Fruit fly (Drosophila melanogaster) whole organism, embryonic: Measurements from ENCODE around the gene PolA1.

ENCODE experiments used
- Antp ChIP-seq: fragments of 200-800 bp; sonication (Bioruptor generic); optimal IDR thresholded peaks from 3 replicates; lab custom pipeline; 2016; ENCODE audit warnings: missing biosample characterization, missing genetic modification characterization
- C15 ChIP-seq: fragments of 200-800 bp; sonication (Bioruptor generic); IDR thresholded peaks from 3 replicates; pipeline ENCODE4 v1.3.6; 2022; ENCODE audit warnings: missing biosample characterization, missing genetic modification characterization
- CG10321 ChIP-seq: fragments of 200-800 bp; sonication (Bioruptor generic); IDR thresholded peaks from 2 replicates; pipeline ENCODE4 v1.3.6; 2022; ENCODE audit warnings: missing biosample characterization, missing genetic modification characterization
- CG10565 ChIP-seq: fragments of 200-800 bp; sonication (Bioruptor generic); optimal IDR thresholded peaks from 3 replicates; lab custom pipeline; 2016; ENCODE audit warnings: missing biosample characterization, mild to moderate bottlenecking, missing genetic modification characterization
- CG11456 ChIP-seq: fragments of 200-800 bp; sonication (Bioruptor generic); IDR thresholded peaks from 3 replicates; pipeline ENCODE4 v1.3.6; 2022; ENCODE audit warnings: missing biosample characterization, missing genetic modification characterization
- CG12236 ChIP-seq: fragments of 200-800 bp; sonication (Bioruptor generic); optimal IDR thresholded peaks from 2 replicates; lab custom pipeline; 2016; ENCODE audit warnings: missing biosample characterization, missing genetic modification characterization
- CG12391 ChIP-seq: fragments of 200-800 bp; sonication (Bioruptor generic); optimal IDR thresholded peaks from 3 replicates; lab custom pipeline; 2018; ENCODE audit warnings: missing biosample characterization, mild to moderate bottlenecking, missing genetic modification characterization, moderate library complexity
- CG13894 ChIP-seq: fragments of 200-800 bp; sonication (Bioruptor generic); optimal IDR thresholded peaks from 3 replicates; lab custom pipeline; 2018; ENCODE audit warnings: missing biosample characterization, mild to moderate bottlenecking, missing genetic modification characterization, moderate library complexity
- CG1602 ChIP-seq: fragments of 200-800 bp; sonication (Bioruptor generic); optimal IDR thresholded peaks from 3 replicates; lab custom pipeline; 2016; ENCODE audit warnings: missing biosample characterization, missing genetic modification characterization
- CG1647 ChIP-seq: fragments of 200-800 bp; sonication (Bioruptor generic); optimal IDR thresholded peaks from 3 replicates; lab custom pipeline; 2016; ENCODE audit warnings: missing biosample characterization, missing genetic modification characterization
- CG18262 ChIP-seq: fragments of 200-800 bp; optimal IDR thresholded peaks from 3 replicates; lab custom pipeline; 2019; ENCODE audit warnings: missing biosample characterization, mild to moderate bottlenecking, missing genetic modification characterization, moderate library complexity
- CG2116 ChIP-seq: fragments of 200-800 bp; sonication (Bioruptor generic); optimal IDR thresholded peaks from 3 replicates; lab custom pipeline; 2018; ENCODE audit warnings: missing biosample characterization, mild to moderate bottlenecking, missing genetic modification characterization
- CG3065 ChIP-seq: fragments of 200-800 bp; sonication (Bioruptor generic); optimal IDR thresholded peaks from 2 replicates; lab custom pipeline; 2016; ENCODE audit warnings: missing biosample characterization, missing genetic modification characterization
- CG32767 ChIP-seq: fragments of 200-800 bp; sonication (Bioruptor generic); IDR thresholded peaks from 2 replicates; pipeline ENCODE4 v1.3.6; 2022; ENCODE audit warnings: missing biosample characterization, missing genetic modification characterization
- CG34224 ChIP-seq: fragments of 200-800 bp; sonication (Bioruptor generic); IDR thresholded peaks from 3 replicates; pipeline ENCODE4 v1.3.6; 2022; ENCODE audit warnings: missing biosample characterization, missing genetic modification characterization; ENCODE audit not compliant: partially characterized antibody
- CG3847 ChIP-seq: fragments of 200-800 bp; sonication (Bioruptor generic); IDR thresholded peaks from 2 replicates; pipeline ENCODE4 v1.3.6; 2022; ENCODE audit warnings: missing biosample characterization, missing genetic modification characterization
- CG6854 ChIP-seq: fragments of 200-800 bp; sonication (Bioruptor generic); optimal IDR thresholded peaks from 3 replicates; lab custom pipeline; 2017; ENCODE audit warnings: missing biosample characterization, mild to moderate bottlenecking, missing genetic modification characterization
- CG9817 ChIP-seq: fragments of 200-800 bp; sonication (Bioruptor generic); optimal IDR thresholded peaks from 2 replicates; lab custom pipeline; 2018; ENCODE audit warnings: missing biosample characterization, mild to moderate bottlenecking, missing genetic modification characterization, moderate library complexity
- CG9876 ChIP-seq: fragments of 200-800 bp; sonication (Bioruptor generic); optimal IDR thresholded peaks from 2 replicates; lab custom pipeline; 2016; ENCODE audit warnings: missing biosample characterization, missing genetic modification characterization
- CG9932 ChIP-seq: fragments of 200-800 bp; sonication (Bioruptor generic); IDR thresholded peaks from 2 replicates; pipeline ENCODE4 v1.3.6; 2022; ENCODE audit warnings: missing biosample characterization, missing genetic modification characterization
- CTCF ChIP-seq: fragments of 200-800 bp; sonication (Bioruptor generic); optimal IDR thresholded peaks from 2 replicates; lab custom pipeline; 2017; ENCODE audit warnings: missing biosample characterization, mild to moderate bottlenecking, missing genetic modification characterization, moderate library complexity
- ERR ChIP-seq: fragments of 200-800 bp; sonication (Bioruptor generic); optimal IDR thresholded peaks from 2 replicates; lab custom pipeline; 2016; ENCODE audit warnings: missing biosample characterization, missing genetic modification characterization
- GATAe ChIP-seq: fragments of 200-800 bp; sonication (Bioruptor generic); conservative IDR thresholded peaks from 2 replicates; pipeline ENCODE4 v1.3.6; 2022; ENCODE audit warnings: missing biosample characterization, missing genetic modification characterization
- Hr78 ChIP-seq, 2 experiments: fragments of 200-800 bp in 1 of 2; fragments of >200 bp in 1 of 2; sonication (Bioruptor generic) in 1 of 2; optimal IDR thresholded peaks; 2 replicates each; lab custom pipeline; 2017 to 2019; ENCODE audit warnings: missing biosample characterization in 2 of 2, missing genetic modification characterization in 2 of 2, mild to moderate bottlenecking in 1 of 2, moderate library complexity in 1 of 2
- Lpt ChIP-seq: fragments of >200 bp; optimal IDR thresholded peaks from 2 replicates; lab custom pipeline; 2018; ENCODE audit warnings: missing biosample characterization, missing genetic modification characterization
- Six4 ChIP-seq: fragments of 200-800 bp; sonication (Bioruptor generic); optimal IDR thresholded peaks from 2 replicates; lab custom pipeline; 2016; ENCODE audit warnings: missing biosample characterization, missing genetic modification characterization
- Spps ChIP-seq: fragments of 200-800 bp; sonication (Bioruptor generic); optimal IDR thresholded peaks from 2 replicates; lab custom pipeline; 2018; ENCODE audit warnings: missing biosample characterization, mild to moderate bottlenecking, missing genetic modification characterization
- Usf ChIP-seq: fragments of 200-800 bp; sonication (Bioruptor generic); optimal IDR thresholded peaks from 2 replicates; lab custom pipeline; 2017; ENCODE audit warnings: missing genotype, missing biosample characterization, missing genetic modification characterization
- Xrp1 ChIP-seq: fragments of 200-800 bp; sonication (Bioruptor generic); IDR thresholded peaks from 2 replicates; pipeline ENCODE4 v1.3.6; 2022; ENCODE audit warnings: missing biosample characterization, missing genetic modification characterization
- al ChIP-seq: fragments of 200-800 bp; sonication (Bioruptor generic); IDR thresholded peaks from 2 replicates; pipeline ENCODE4 v1.3.6; 2022; ENCODE audit warnings: missing biosample characterization, missing genetic modification characterization
- aop ChIP-seq: fragments of 200-800 bp; sonication (Bioruptor generic); IDR thresholded peaks from 2 replicates; pipeline ENCODE4 v1.3.6; 2022; ENCODE audit warnings: missing biosample characterization, missing genetic modification characterization
- ase ChIP-seq: fragments of 200-800 bp; sonication (Bioruptor generic); IDR thresholded peaks from 3 replicates; pipeline ENCODE4 v1.3.6; 2022; ENCODE audit warnings: missing biosample characterization, missing genetic modification characterization
- cg ChIP-seq: fragments of 200-800 bp; sonication (Bioruptor generic); optimal IDR thresholded peaks from 3 replicates; lab custom pipeline; 2019; ENCODE audit warnings: missing biosample characterization, mild to moderate bottlenecking, missing genetic modification characterization, moderate library complexity
- da ChIP-seq: fragments of 200-800 bp; sonication (Bioruptor generic); optimal IDR thresholded peaks from 2 replicates; lab custom pipeline; 2016; ENCODE audit warnings: missing biosample characterization, missing genetic modification characterization
- dimm ChIP-seq: fragments of 200-800 bp; sonication (Bioruptor generic); IDR thresholded peaks from 2 replicates; pipeline ENCODE4 v1.3.6; 2022; ENCODE audit warnings: missing biosample characterization, missing genetic modification characterization
- grn ChIP-seq: fragments of 200-800 bp; sonication (Bioruptor generic); optimal IDR thresholded peaks from 3 replicates; lab custom pipeline; 2017; ENCODE audit warnings: missing biosample characterization, missing genetic modification characterization
- gsb ChIP-seq: fragments of 200-800 bp; sonication (Bioruptor generic); IDR thresholded peaks from 2 replicates; pipeline ENCODE4 v1.3.6; 2022; ENCODE audit warnings: missing biosample characterization, missing genetic modification characterization
- hkb ChIP-seq, 2 experiments: fragments of 200-800 bp in 1 of 2; fragments of >200 bp in 1 of 2; sonication (Bioruptor generic) in 1 of 2; IDR thresholded peaks in 1 of 2; optimal IDR thresholded peaks in 1 of 2; 2 replicates each; pipeline versions ENCODE4 v1.3.6 to Lab custom; 2017 to 2022; ENCODE audit warnings: missing biosample characterization in 1 of 2, missing genetic modification characterization in 1 of 2
- hth ChIP-seq: fragments of >200 bp; optimal IDR thresholded peaks from 2 replicates; lab custom pipeline; 2017; ENCODE audit warnings: inconsistent platforms
- mam ChIP-seq: fragments of 200-800 bp; sonication (Bioruptor generic); optimal IDR thresholded peaks from 3 replicates; lab custom pipeline; 2016; ENCODE audit warnings: missing biosample characterization, missing genetic modification characterization
- nerfin-1 ChIP-seq: fragments of 200-800 bp; sonication (Bioruptor generic); optimal IDR thresholded peaks from 3 replicates; lab custom pipeline; 2019; ENCODE audit warnings: missing biosample characterization, mild to moderate bottlenecking, missing genetic modification characterization, moderate library complexity
- psq ChIP-seq: fragments of 200-800 bp; sonication (Bioruptor generic); optimal IDR thresholded peaks from 2 replicates; lab custom pipeline; 2017; ENCODE audit warnings: missing biosample characterization, missing genetic modification characterization
- ro ChIP-seq: fragments of 200-800 bp; sonication (Bioruptor generic); IDR thresholded peaks from 2 replicates; pipeline ENCODE4 v1.3.6; 2022; ENCODE audit warnings: missing biosample characterization, missing genetic modification characterization
- run ChIP-seq: fragments of 200-800 bp; sonication (Bioruptor generic); optimal IDR thresholded peaks from 3 replicates; lab custom pipeline; 2018; ENCODE audit warnings: missing biosample characterization, mild to moderate bottlenecking, missing genetic modification characterization
- schlank ChIP-seq: fragments of 200-800 bp; sonication (Bioruptor generic); optimal IDR thresholded peaks from 2 replicates; lab custom pipeline; 2018; ENCODE audit warnings: missing biosample characterization, mild to moderate bottlenecking, missing genetic modification characterization
- sd ChIP-seq: fragments of 200-800 bp; sonication (Bioruptor generic); optimal IDR thresholded peaks from 3 replicates; lab custom pipeline; 2018; ENCODE audit warnings: missing biosample characterization, mild to moderate bottlenecking, missing genetic modification characterization, moderate library complexity
- slou ChIP-seq: fragments of 200-800 bp; sonication (Bioruptor generic); optimal IDR thresholded peaks from 3 replicates; lab custom pipeline; 2016; ENCODE audit warnings: missing biosample characterization, missing genetic modification characterization
- ssp ChIP-seq: fragments of 200-800 bp; sonication (Bioruptor generic); IDR thresholded peaks from 2 replicates; pipeline ENCODE4 v1.3.6; 2022; ENCODE audit warnings: missing biosample characterization, missing genetic modification characterization
- stc ChIP-seq: fragments of 200-800 bp; sonication (Bioruptor generic); IDR thresholded peaks from 2 replicates; pipeline ENCODE4 v1.3.6; 2022; ENCODE audit warnings: missing biosample characterization, missing genetic modification characterization
- toy ChIP-seq: fragments of 200-800 bp; sonication (Bioruptor generic); IDR thresholded peaks from 2 replicates; pipeline ENCODE4 v1.3.6; 2022; ENCODE audit warnings: missing biosample characterization, missing genetic modification characterization
- wek ChIP-seq: fragments of 200-800 bp; sonication (Bioruptor generic); optimal IDR thresholded peaks from 3 replicates; lab custom pipeline; 2018; ENCODE audit warnings: missing biosample characterization, mild to moderate bottlenecking, missing genetic modification characterization, moderate library complexity
- wor ChIP-seq: fragments of 200-800 bp; sonication (Bioruptor generic); IDR thresholded peaks from 2 replicates; pipeline ENCODE4 v1.3.6; 2022; ENCODE audit warnings: missing biosample characterization, missing genetic modification characterization

Gene PolA1

DNA sequence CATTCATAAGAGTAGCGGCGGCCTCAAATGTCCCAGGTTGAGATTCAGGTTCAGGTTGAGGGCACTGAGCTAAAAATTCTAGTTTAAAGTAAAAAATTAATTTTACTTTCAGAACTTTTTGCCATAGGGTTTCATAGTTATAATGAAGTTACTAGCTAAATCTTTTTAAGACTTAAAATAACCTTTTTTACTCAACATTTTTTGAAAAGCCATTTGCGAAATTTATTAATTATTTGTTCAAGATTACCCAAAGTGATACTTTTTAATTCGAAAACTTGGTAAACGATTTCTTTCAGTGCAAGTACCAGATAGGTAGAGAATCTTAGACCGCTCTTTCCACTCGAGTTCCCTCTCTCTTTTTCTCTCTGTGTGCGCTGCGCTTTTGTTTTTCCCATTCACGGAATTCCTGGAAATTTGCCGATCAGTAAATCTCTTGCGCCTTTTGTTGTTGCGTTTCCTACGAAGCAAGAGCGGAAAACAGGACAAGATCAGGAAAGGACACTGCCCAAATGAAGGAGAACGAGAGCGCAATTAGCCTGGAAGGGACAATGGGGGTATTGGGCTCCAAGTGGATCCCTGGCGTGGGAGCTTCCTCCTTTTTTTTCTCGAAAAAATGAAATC, 29.9 kb downstream of the PolA1 start (continued):
- TF ChIP-seq C15 (GFP tag; lab: Robert Waterston, UW) (no peak), CG11456 (no peak), gsb (GFP tag; lab: Robert Waterston, UW) (no peak), Antp (peak; percentile 16), CG18262 (tag; lab: Kevin White, UChicago) (peak; percentile 92), CG10321 (GFP tag; lab: Robert Waterston, UW) (no peak), hkb (optimal IDR thresholded peaks at IDR 0.05; lab: Kevin White, UChicago) (no peak), hkb (GFP tag; IDR thresholded peaks at IDR 0.05; lab: Robert Waterston, UW) (0 out of 2 replicates have a peak, but pooled peaks have one; percentile 28), ERR (no peak), al (GFP tag; lab: Robert Waterston, UW) (no peak), wor (GFP tag; lab: Robert Waterston, UW) (no peak), CG3847 (GFP tag; lab: Robert Waterston, UW) (no peak), aop (GFP tag; lab: Robert Waterston, UW) (no peak), CG9932 (GFP tag; lab: Robert Waterston, UW) (no peak), CG1602 (GFP tag; lab: Kevin White, UChicago) (peak; percentile 72), slou (GFP tag; lab: Kevin White, UChicago) (no peak), CG12236 (peak; percentile 61), wek (GFP tag; lab: Kevin White, UChicago) (no peak), CG10565 (GFP tag; lab: Kevin White, UChicago) (no peak), CG12391 (tag; lab: Kevin White, UChicago) (peak; percentile 81), stc (GFP tag; lab: Robert Waterston, UW) (no peak), sd (tag; lab: Kevin White, UChicago) (no peak), CG3065 (GFP tag; lab: Kevin White, UChicago) (peak; percentile 27), toy (no peak), CG13894 (no peak), nerfin-1 (tag; lab: Kevin White, UChicago) (peak; percentile 59), CG1647 (no peak), grn (GFP tag; lab: Kevin White, UChicago) (no peak), Spps (peak; percentile 81), ase (GFP tag; lab: Robert Waterston, UW) (no peak), ro (no peak), CG32767 (peak; percentile 38; the same call in 1 of the 2 replicates), psq (GFP tag; lab: Kevin White, UChicago) (peak; percentile 0), CG2116 (GFP tag; lab: Kevin White, UChicago) (peak; percentile 25), mam (GFP tag; lab: Kevin White, UChicago) (peak; percentile 1), da (GFP tag; lab: Kevin White, UChicago) (no peak), CG9876 (GFP tag; lab: Kevin White, UChicago) (no peak), dimm (GFP tag; lab: Robert Waterston, UW) (no peak), CG6854 (GFP tag; lab: Kevin White, UChicago) (no peak), CG34224 (GFP tag; lab: Robert Waterston, UW) (no peak), Hr78 (GFP tag; optimal IDR thresholded peaks at IDR 0.05; lab: Kevin White, UChicago) (no peak), ssp (GFP tag; lab: Robert Waterston, UW) (0 out of 2 replicates have a peak, but pooled peaks have one; percentile 29), run (tag; lab: Kevin White, UChicago) (no peak), Xrp1 (GFP tag; lab: Robert Waterston, UW) (peak; percentile 88), CG9817 (no peak), cg (no peak), CTCF (GFP tag; lab: Kevin White, UChicago) (no peak), Six4 (GFP tag; lab: Kevin White, UChicago) (peak; percentile 58), hth (lab: Kevin White, UChicago) (no peak), schlank (tag; lab: Kevin White, UChicago) (no peak), GATAe (no peak), Usf (peak; percentile 48), Lpt (GFP tag; lab: Kevin White, UChicago) (no peak)
